Worm (Caenorhabditis elegans) whole organism, L4 larva: ENCODE data around the gene C27B7.7.

ENCODE experiments used
- R02D3.7 ChIP-seq: fragments of 150-350 bp; sonication (generic microtip); optimal IDR thresholded peaks from 3 replicates; lab custom pipeline; 2014; ENCODE audit warnings: missing biosample characterization, missing genetic modification characterization
- ceh-82 ChIP-seq: sonication (generic microtip); optimal IDR thresholded peaks from 2 replicates; lab custom pipeline; 2017; ENCODE audit warnings: missing biosample characterization, missing genetic modification characterization
- jun-1 ChIP-seq: fragments of 150-350 bp; optimal IDR thresholded peaks from 2 replicates; lab custom pipeline; 2014; ENCODE audit warnings: missing biosample characterization, missing genetic modification reagents, missing genetic modification characterization
- lin-15B ChIP-seq: fragments of 150-350 bp; sonication (generic microtip); optimal IDR thresholded peaks from 3 replicates; lab custom pipeline; 2014; ENCODE audit warnings: missing biosample characterization, missing genetic modification characterization
- lsy-2 ChIP-seq, 2 experiments: fragments of 150-350 bp in 1 of 2; sonication (generic microtip) in 1 of 2; optimal IDR thresholded peaks; 2 replicates each; lab custom pipeline; 2014 to 2017; ENCODE audit warnings: missing biosample characterization in 2 of 2, missing genetic modification characterization in 2 of 2
- madf-5 ChIP-seq, 2 experiments: fragments of 200-800 bp; sonication (Bioruptor generic); IDR thresholded peaks; 2 replicates each; pipeline ENCODE4 v1.3.6; 2022; ENCODE audit warnings: missing compliant biosample characterization in 2 of 2, missing genetic modification characterization in 2 of 2
- nhr-10 ChIP-seq: fragments of 150-350 bp; optimal IDR thresholded peaks from 2 replicates; lab custom pipeline; 2014; ENCODE audit warnings: missing biosample characterization, missing genetic modification characterization

DNA sequence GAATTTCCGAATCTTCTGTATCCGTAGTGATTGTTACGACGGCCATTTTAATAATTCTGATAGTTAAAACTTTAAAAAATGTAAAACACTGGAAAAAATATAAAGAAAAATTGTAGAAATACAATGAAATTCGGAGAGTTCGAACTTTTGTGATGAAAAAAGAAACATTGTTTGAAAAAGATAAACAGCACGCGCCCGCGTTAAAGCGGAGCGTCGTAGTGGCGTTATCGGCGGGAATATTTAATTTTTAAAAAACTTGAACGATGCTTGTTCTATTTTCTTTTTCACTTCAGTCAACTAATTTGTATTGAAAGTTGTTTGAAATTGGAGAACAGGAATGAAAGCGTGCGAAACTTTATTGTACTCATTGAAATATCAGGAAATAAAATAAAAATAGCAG lies 37.2 kb upstream of the C27B7.7 start, which contains the start of gene npp-23:
- TF ChIP-seq R02D3.7 (tag; lab: Kevin White, UChicago) (no peak), lsy-2 (tag; optimal IDR thresholded peaks at IDR 0.05; lab: Kevin White, UChicago) (no peak), ceh-82 (tag; lab: Kevin White, UChicago) (no peak), madf-5 (GFP tag; IDR thresholded peaks at IDR 0.05; lab: Robert Waterston, UW) (no peak), nhr-10 (tag; lab: Kevin White, UChicago) (no peak), lin-15B (tag; lab: Kevin White, UChicago) (no peak), jun-1 (tag; lab: Kevin White, UChicago) (no peak)
